Worm (Caenorhabditis elegans) whole organism, L2 larva: ENCODE results near the gene ula-1.
"Not testable (repeated sequence)": the region's sequence is repeated elsewhere in the genome, so short reads cannot be mapped to it uniquely, and the experiment has no call there.

ENCODE experiments used
- aly-2 ChIP-seq: fragments of 150-350 bp; optimal IDR thresholded peaks from 2 replicates; lab custom pipeline; 2014; ENCODE audit warnings: missing biosample characterization, missing genetic modification characterization
- blmp-1 ChIP-seq: sonication (generic microtip); optimal IDR thresholded peaks from 2 replicates; lab custom pipeline; 2017; ENCODE audit warnings: missing genetic modification characterization, mild to moderate bottlenecking, missing compliant biosample characterization, antibody characterized with exemption, moderate library complexity; ENCODE audit not compliant: insufficient read depth
- ceh-82 ChIP-seq: fragments of 150-350 bp; optimal IDR thresholded peaks from 2 replicates; lab custom pipeline; 2014; ENCODE audit warnings: missing biosample characterization, missing genetic modification characterization
- elt-1 ChIP-seq: fragments of 150-350 bp; optimal IDR thresholded peaks from 2 replicates; lab custom pipeline; 2014; ENCODE audit warnings: missing biosample characterization, missing genetic modification characterization
- elt-3 ChIP-seq: sonication (generic microtip); optimal IDR thresholded peaks from 2 replicates; lab custom pipeline; 2017; ENCODE audit warnings: missing biosample characterization, missing genetic modification characterization
- lin-39 ChIP-seq: fragments of 150-350 bp; optimal IDR thresholded peaks from 2 replicates; lab custom pipeline; 2014; ENCODE audit warnings: missing biosample characterization, missing genetic modification reagents, missing genetic modification characterization
- mdl-1 ChIP-seq, 2 experiments: fragments of 150-350 bp in 1 of 2; sonication (generic microtip) in 1 of 2; optimal IDR thresholded peaks; 2 replicates each; lab custom pipeline; 2017; ENCODE audit warnings: missing biosample characterization in 2 of 2, missing genetic modification characterization in 2 of 2
- nhr-11 ChIP-seq: fragments of 150-350 bp; optimal IDR thresholded peaks from 2 replicates; lab custom pipeline; 2014; ENCODE audit warnings: missing biosample characterization, missing genetic modification characterization
- nhr-23 ChIP-seq: fragments of 150-350 bp; optimal IDR thresholded peaks from 2 replicates; lab custom pipeline; 2014; ENCODE audit warnings: missing biosample characterization, missing genetic modification reagents, missing genetic modification characterization
- nhr-25 ChIP-seq: fragments of 150-350 bp; sonication (generic microtip); optimal IDR thresholded peaks from 3 replicates; lab custom pipeline; 2014; ENCODE audit warnings: missing biosample characterization, missing genetic modification characterization
- sem-4 ChIP-seq: fragments of 150-350 bp; optimal IDR thresholded peaks from 2 replicates; lab custom pipeline; 2014; ENCODE audit warnings: missing biosample characterization, missing genetic modification reagents, missing genetic modification characterization
- unc-55 ChIP-seq: fragments of 150-350 bp; sonication (generic microtip); optimal IDR thresholded peaks from 3 replicates; lab custom pipeline; 2014; ENCODE audit warnings: missing biosample characterization, missing genetic modification reagents, missing genetic modification characterization
- unc-62 ChIP-seq: fragments of 150-350 bp; optimal IDR thresholded peaks from 2 replicates; lab custom pipeline; 2014; ENCODE audit warnings: missing biosample characterization, missing genetic modification reagents, missing genetic modification characterization
- ztf-4 ChIP-seq: fragments of 150-350 bp; optimal IDR thresholded peaks from 2 replicates; lab custom pipeline; 2014; ENCODE audit warnings: missing biosample characterization, missing genetic modification characterization

- not testable (repeated sequence) for TF ChIP-seq nhr-11 (tag; lab: Kevin White, UChicago); lin-39 (tag; lab: Kevin White, UChicago); elt-3; blmp-1 (tag; lab: Kevin White, UChicago); unc-55 (GFP tag; lab: Kevin White, UChicago); ceh-82; sem-4 (tag; lab: Kevin White, UChicago); unc-62; nhr-23; ztf-4 (tag; lab: Kevin White, UChicago); elt-1 (tag; lab: Kevin White, UChicago); mdl-1 (tag; optimal IDR thresholded peaks at IDR 0.05; lab: Kevin White, UChicago); aly-2 (tag; lab: Kevin White, UChicago)
- TF ChIP-seq nhr-25 (tag; lab: Kevin White, UChicago), result peak; percentile 20
These were observed 1.9 kb upstream of the ula-1 start, which contains the start of gene mmab-1 for ce11 chrIII:4922020-4922419.
